Fruit fly (Drosophila melanogaster): ENCODE results near the gene CG11619.
A peak's percentile ranks its signal among the peaks of the same experiment; 100 is the strongest.

The CG11619 gene

dm6 chr3L:19000413-19000812, 12.3 kb upstream of the CG11619 start, which contains the start of gene CG3808 (continued):
- TF ChIP-seq dmrt99B (tag; optimal IDR thresholded peaks at IDR 0.05) (no peak), CG4617 (GFP tag; optimal IDR thresholded peaks at IDR 0.05; ENCODE audit: borderline replicate concordance) (peak; percentile 32), sob (GFP tag; IDR thresholded peaks at IDR 0.05) (peak; percentile 59), Bgb (GFP tag; IDR thresholded peaks at IDR 0.05; ENCODE audit: partially characterized antibody) (peak; percentile 53), CG11560 (tag; IDR thresholded peaks at IDR 0.05) (no peak), E2f1 (GFP tag; IDR thresholded peaks at IDR 0.05) (0 out of 2 replicates have a peak, but pooled peaks have one; percentile 20), onecut (GFP tag; IDR thresholded peaks at IDR 0.05) (no peak), Oaz (GFP tag; IDR thresholded peaks at IDR 0.05) (no peak), CG30431 (GFP tag; optimal IDR thresholded peaks at IDR 0.05) (no peak), CG1832 (GFP tag; optimal IDR thresholded peaks at IDR 0.05) (no peak), sens (GFP tag) (no peak), Neu2 (GFP tag; optimal IDR thresholded peaks at IDR 0.05; ENCODE audit: borderline replicate concordance) (no peak), CG10979 (tag; optimal IDR thresholded peaks at IDR 0.05) (peak; percentile 1), CG10431 (GFP tag; optimal IDR thresholded peaks at IDR 0.05) (no peak), Sin3A (optimal IDR thresholded peaks at IDR 0.05) (peak; percentile 42), zen2 (GFP tag; IDR thresholded peaks at IDR 0.05; ENCODE audit: partially characterized antibody) (no peak), CG30020 (tag; optimal IDR thresholded peaks at IDR 0.05) (no peak), NC2β (GFP tag; optimal IDR thresholded peaks at IDR 0.05) (peak; percentile 44), tup (GFP tag; optimal IDR thresholded peaks at IDR 0.05) (no peak), CG7987 (GFP tag; optimal IDR thresholded peaks at IDR 0.05) (peak; percentile 9), hkb (optimal IDR thresholded peaks at IDR 0.05) (no peak), hkb (GFP tag; IDR thresholded peaks at IDR 0.05) (no peak), CG12299 (tag; optimal IDR thresholded peaks at IDR 0.05) (no peak), HLH3B (GFP tag; IDR thresholded peaks at IDR 0.05) (no peak), mam (GFP tag; optimal IDR thresholded peaks at IDR 0.05) (peak; percentile 45), CG2120 (GFP tag; optimal IDR thresholded peaks at IDR 0.05) (peak; percentile 33), CG2199 (GFP tag; IDR thresholded peaks at IDR 0.05) (peak; percentile 71; the same call in 2 of the 3 replicates), CG3407 (GFP tag; optimal IDR thresholded peaks at IDR 0.05) (no peak), CG12942 (GFP tag; optimal IDR thresholded peaks at IDR 0.05) (no peak), org-1 (GFP tag; optimal IDR thresholded peaks at IDR 0.05) (no peak), fd96Cb (tag; optimal IDR thresholded peaks at IDR 0.05) (no peak), CG2712 (tag; optimal IDR thresholded peaks at IDR 0.05) (peak; percentile 56), Atf3 (GFP tag; optimal IDR thresholded peaks at IDR 0.05) (no peak), Med (GFP tag) (peak; percentile 90), CG10959 (GFP tag; IDR thresholded peaks at IDR 0.05) (no peak), ase (GFP tag; IDR thresholded peaks at IDR 0.05) (no peak), HmgD (GFP tag; optimal IDR thresholded peaks at IDR 0.05) (peak; percentile 91), CG12659 (GFP tag; optimal IDR thresholded peaks at IDR 0.05) (peak; percentile 38), Adf1 (GFP tag; IDR thresholded peaks at IDR 0.05) (no peak; the same call in 1 of the 2 replicates), Spps (tag; optimal IDR thresholded peaks at IDR 0.05) (no peak), CG30403 (GFP tag; optimal IDR thresholded peaks at IDR 0.05) (peak; percentile 33), CG3726 (GFP tag; IDR thresholded peaks at IDR 0.05) (no peak), CG4360 (GFP tag; IDR thresholded peaks at IDR 0.05) (no peak), Aef1 (GFP tag; IDR thresholded peaks at IDR 0.05) (no peak), z (GFP tag; IDR thresholded peaks at IDR 0.05) (no peak), CG4820 (GFP tag; optimal IDR thresholded peaks at IDR 0.05) (no peak), CG7928 (GFP tag; optimal IDR thresholded peaks at IDR 0.05) (no peak), Ssrp (tag; optimal IDR thresholded peaks at IDR 0.05) (no peak), CG9437 (GFP tag; optimal IDR thresholded peaks at IDR 0.05) (peak; percentile 50), Nf-YC (tag; optimal IDR thresholded peaks at IDR 0.05) (peak; percentile 29), ATbp (GFP tag; optimal IDR thresholded peaks at IDR 0.05) (no peak), Mrtf (GFP tag; IDR thresholded peaks at IDR 0.05) (no peak), Meics (GFP tag; optimal IDR thresholded peaks at IDR 0.05) (no peak)
